Fruit fly (Drosophila melanogaster) whole organism, adult: ENCODE data around the gene Ugt36D1.

Source experiments
- CG7045 ChIP-seq: fragments of 200-800 bp; sonication (Bioruptor generic); optimal IDR thresholded peaks from 2 replicates; lab custom pipeline; 2017; ENCODE audit warnings: missing biosample characterization, mild to moderate bottlenecking, missing genetic modification characterization
- Hr96 ChIP-seq: fragments of 200-800 bp; sonication (Bioruptor generic); optimal IDR thresholded peaks from 2 replicates; lab custom pipeline; 2016; ENCODE audit warnings: missing biosample characterization, missing genetic modification characterization
- kay ChIP-seq: fragments of 200-800 bp; sonication (Bioruptor generic); peaks from one replicate; lab custom pipeline; 2016; ENCODE audit warnings: missing biosample characterization, missing genetic modification characterization, borderline replicate concordance

DNA sequence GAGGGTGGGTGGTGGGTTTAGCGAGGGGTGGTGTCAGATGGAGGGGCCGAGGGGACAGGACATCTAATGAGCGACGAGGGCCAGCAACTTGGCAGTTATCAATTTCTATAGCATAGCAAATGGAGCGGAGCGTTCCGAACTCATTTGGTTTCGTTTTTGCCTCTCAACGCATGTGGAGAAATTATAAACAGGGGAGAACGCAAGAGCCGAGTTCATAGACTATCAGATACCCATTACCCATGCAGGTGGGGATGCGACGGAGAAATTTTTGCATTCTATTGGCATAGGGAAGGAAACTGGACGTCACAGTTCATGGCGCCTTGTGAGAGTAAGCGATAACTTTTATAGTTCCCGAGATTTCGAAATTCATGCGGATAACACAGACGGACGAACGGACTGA is 28.9 kb downstream of the Ugt36D1 start:
- TF ChIP-seq kay (GFP tag; lab: Kevin White, UChicago) (no peak), Hr96 (GFP tag; lab: Kevin White, UChicago) (no peak), CG7045 (GFP tag; lab: Kevin White, UChicago) (no peak)
